Fruit fly (Drosophila melanogaster): ENCODE results near the gene CG42857.

The CG42857 gene

DNA sequence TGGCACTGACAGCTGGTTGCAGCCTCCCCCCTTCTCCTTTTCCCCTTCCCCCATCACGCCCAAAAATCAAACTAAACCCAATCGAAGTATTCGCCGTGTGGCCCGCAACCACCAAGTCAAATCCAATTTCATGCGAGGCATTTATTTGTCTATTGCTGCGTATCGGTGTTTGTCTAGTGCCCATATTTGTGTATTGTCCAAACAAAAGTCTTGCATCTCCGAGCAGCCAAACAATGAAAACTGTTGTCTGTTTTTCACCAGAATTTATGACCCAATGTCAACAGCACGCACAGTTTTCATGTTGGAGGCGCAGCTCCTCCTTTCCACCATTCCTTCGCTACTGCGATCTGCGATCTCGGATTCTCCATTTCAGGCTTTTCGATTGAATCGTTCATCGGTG lies 49.0 kb upstream of the CG42857 start (continued):
- peak; percentile 21 for TF ChIP-seq CG10267 (tag; optimal IDR thresholded peaks at IDR 0.05)
- TF ChIP-seq CrebB (tag; optimal IDR thresholded peaks at IDR 0.05) = peak; percentile 70
- no peak for TF ChIP-seq CG14014 (GFP tag; IDR thresholded peaks at IDR 0.05)
- peak; percentile 67; the same call in 1 of the 2 replicates for TF ChIP-seq vvl (GFP tag; IDR thresholded peaks at IDR 0.05)
- peak; percentile 73 for TF ChIP-seq sim (GFP tag; IDR thresholded peaks at IDR 0.05)
- peak; percentile 20 for TF ChIP-seq CG1602 (GFP tag; optimal IDR thresholded peaks at IDR 0.05)
- peak; percentile 11 for TF ChIP-seq CG3838 (GFP tag; optimal IDR thresholded peaks at IDR 0.05)
- TF ChIP-seq Hmr (GFP tag; optimal IDR thresholded peaks at IDR 0.05) = peak; percentile 16
- peak; percentile 8 for TF ChIP-seq CG12219 (GFP tag; optimal IDR thresholded peaks at IDR 0.05)
- no peak for TF ChIP-seq Myb (GFP tag; optimal IDR thresholded peaks at IDR 0.05)
- peak; percentile 42 for TF ChIP-seq CG10431 (GFP tag; optimal IDR thresholded peaks at IDR 0.05)
- peak; percentile 75 for TF ChIP-seq org-1 (GFP tag; optimal IDR thresholded peaks at IDR 0.05)
- TF ChIP-seq CG2678 (tag; optimal IDR thresholded peaks at IDR 0.05) = peak; percentile 50
- peak in 1 of 2 experiments; percentile 55 for TF ChIP-seq Pdp1 (GFP tag; optimal IDR thresholded peaks at IDR 0.05)
- TF ChIP-seq CG18619 (GFP tag; optimal IDR thresholded peaks at IDR 0.05) = peak; percentile 12
- no peak for TF ChIP-seq HLH4C (GFP tag; IDR thresholded peaks at IDR 0.05; ENCODE audit: partially characterized antibody)
- peak; percentile 68 for TF ChIP-seq CG12236 (GFP tag; optimal IDR thresholded peaks at IDR 0.05)
- peak; percentile 5 for TF ChIP-seq Atf-2 (GFP tag; optimal IDR thresholded peaks at IDR 0.05)
- TF ChIP-seq ttk (GFP tag; IDR thresholded peaks at IDR 0.05) = no peak
- peak; percentile 53 for TF ChIP-seq Sry-β (GFP tag; optimal IDR thresholded peaks at IDR 0.05)
- peak; percentile 53 for TF ChIP-seq gcm (GFP tag; optimal IDR thresholded peaks at IDR 0.05)
- TF ChIP-seq da (GFP tag; optimal IDR thresholded peaks at IDR 0.05) = peak; percentile 21
- peak; percentile 62 for TF ChIP-seq onecut (GFP tag; IDR thresholded peaks at IDR 0.05)
- peak; percentile 15 for TF ChIP-seq Hey (tag; optimal IDR thresholded peaks at IDR 0.05)
- TF ChIP-seq Mes4 (GFP tag; optimal IDR thresholded peaks at IDR 0.05) = peak; percentile 59
- TF ChIP-seq CG31441 (GFP tag; IDR thresholded peaks at IDR 0.05) = peak; percentile 63
- peak; percentile 20 for TF ChIP-seq CG1647 (GFP tag; optimal IDR thresholded peaks at IDR 0.05)
- peak; percentile 55 for TF ChIP-seq NC2α (GFP tag; optimal IDR thresholded peaks at IDR 0.05)
- TF ChIP-seq Lhr (GFP tag; optimal IDR thresholded peaks at IDR 0.05) = peak; percentile 46
- peak; percentile 24 for TF ChIP-seq repo (GFP tag; optimal IDR thresholded peaks at IDR 0.05)
- peak; percentile 32 for TF ChIP-seq bcd (GFP tag; optimal IDR thresholded peaks at IDR 0.05)
- peak; percentile 65 for TF ChIP-seq odd (GFP tag; optimal IDR thresholded peaks at IDR 0.05)
- TF ChIP-seq Drgx (GFP tag; IDR thresholded peaks at IDR 0.05) = no peak
- TF ChIP-seq CG7556 (GFP tag; optimal IDR thresholded peaks at IDR 0.05) = peak; percentile 44
- TF ChIP-seq CG8924 (tag; optimal IDR thresholded peaks at IDR 0.05) = peak; percentile 35
- peak; percentile 82 for TF ChIP-seq CG4707 (GFP tag; optimal IDR thresholded peaks at IDR 0.05)
- peak; percentile 62 for TF ChIP-seq CG8359 (GFP tag; optimal IDR thresholded peaks at IDR 0.05; ENCODE audit: borderline replicate concordance)
- peak; percentile 33 for TF ChIP-seq twi (tag; optimal IDR thresholded peaks at IDR 0.05)
- no peak for TF ChIP-seq CG17912 (GFP tag; optimal IDR thresholded peaks at IDR 0.05)
- TF ChIP-seq CG2120 (GFP tag; optimal IDR thresholded peaks at IDR 0.05) = no peak
- peak; percentile 43 for TF ChIP-seq btn (GFP tag; optimal IDR thresholded peaks at IDR 0.05)
- peak; percentile 11 for TF ChIP-seq CG3163 (GFP tag; optimal IDR thresholded peaks at IDR 0.05)
- peak; percentile 54 for TF ChIP-seq CG8089 (GFP tag; optimal IDR thresholded peaks at IDR 0.05)
- TF ChIP-seq CG12391 (tag; optimal IDR thresholded peaks at IDR 0.05) = no peak
- peak; percentile 19 for TF ChIP-seq CG10654 (GFP tag; optimal IDR thresholded peaks at IDR 0.05)
- no peak for TF ChIP-seq nmo (GFP tag; optimal IDR thresholded peaks at IDR 0.05)
- no peak for TF ChIP-seq CG11456 (GFP tag; IDR thresholded peaks at IDR 0.05)
- peak; percentile 56 for TF ChIP-seq unpg (GFP tag; optimal IDR thresholded peaks at IDR 0.05)
- TF ChIP-seq Stat92E (GFP tag; optimal IDR thresholded peaks at IDR 0.05) = peak in 1 of 3 experiments; percentile 95
- peak; percentile 79; the same call in 2 of the 3 replicates for TF ChIP-seq otp (GFP tag; IDR thresholded peaks at IDR 0.05)

Measured in whole organism, embryonic.